Worm (Caenorhabditis elegans) whole organism, late embryonic: Measurements from ENCODE around the gene K02F3.12.
A peak's percentile ranks its signal among the peaks of the same experiment; 100 is the strongest.

Source experiments
- C38D4.7 ChIP-seq: fragments of 200-800 bp; sonication (Bioruptor generic); optimal IDR thresholded peaks from 2 replicates; lab custom pipeline; 2018; ENCODE audit warnings: mild to moderate bottlenecking, missing genetic modification characterization, moderate library complexity, missing compliant biosample characterization
- F13H6.1 ChIP-seq: sonication (generic microtip); optimal IDR thresholded peaks from 2 replicates; lab custom pipeline; 2016; ENCODE audit warnings: missing genetic modification characterization, missing compliant biosample characterization
- K02D7.2 ChIP-seq: sonication (generic microtip); optimal IDR thresholded peaks from 2 replicates; lab custom pipeline; 2017; ENCODE audit warnings: mild to moderate bottlenecking, missing genetic modification characterization, missing compliant biosample characterization
- K09A11.1 ChIP-seq: sonication (generic microtip); optimal IDR thresholded peaks from 2 replicates; lab custom pipeline; 2017; ENCODE audit warnings: antibody characterized with exemption, mild to moderate bottlenecking, missing genetic modification characterization, missing compliant biosample characterization; ENCODE audit not compliant: insufficient read depth
- T23F11.4 ChIP-seq: fragments of 200-800 bp; sonication (Bioruptor generic); optimal IDR thresholded peaks from 2 replicates; lab custom pipeline; 2018; ENCODE audit warnings: mild to moderate bottlenecking, missing genetic modification characterization, missing compliant biosample characterization
- ama-1 ChIP-seq: fragments of 150-350 bp; optimal IDR thresholded peaks from 2 replicates; lab custom pipeline; 2014
- ceh-14 ChIP-seq: sonication (generic microtip); optimal IDR thresholded peaks from 2 replicates; lab custom pipeline; 2016; ENCODE audit warnings: missing genotype, missing genetic modification characterization, missing compliant biosample characterization
- ceh-18 ChIP-seq: sonication (generic microtip); optimal IDR thresholded peaks from 2 replicates; lab custom pipeline; 2016; ENCODE audit warnings: missing genetic modification characterization, missing compliant biosample characterization
- ceh-19 ChIP-seq: fragments of 200-800 bp; sonication (Bioruptor generic); optimal IDR thresholded peaks from 2 replicates; lab custom pipeline; 2018; ENCODE audit warnings: mild to moderate bottlenecking, missing genetic modification characterization, missing compliant biosample characterization
- ceh-24 ChIP-seq: sonication (generic microtip); optimal IDR thresholded peaks from 2 replicates; lab custom pipeline; 2016; ENCODE audit warnings: mild to moderate bottlenecking, missing genetic modification characterization, missing compliant biosample characterization
- ceh-34 ChIP-seq: sonication (generic microtip); optimal IDR thresholded peaks from 2 replicates; lab custom pipeline; 2016; ENCODE audit warnings: mild to moderate bottlenecking, missing genetic modification characterization, missing compliant biosample characterization
- ceh-45 ChIP-seq: fragments of 200-800 bp; sonication (Bioruptor generic); IDR thresholded peaks from 2 replicates; pipeline ENCODE4 v1.3.6; 2022; ENCODE audit warnings: missing genetic modification reagents, missing genetic modification characterization, missing compliant biosample characterization
- ceh-9 ChIP-seq: sonication (generic microtip); optimal IDR thresholded peaks from 2 replicates; lab custom pipeline; 2016; ENCODE audit warnings: mild to moderate bottlenecking, missing genetic modification characterization, inconsistent platforms, missing compliant biosample characterization
- dve-1 ChIP-seq: sonication (generic microtip); optimal IDR thresholded peaks from 2 replicates; lab custom pipeline; 2017; ENCODE audit warnings: antibody characterized with exemption, mild to moderate bottlenecking, missing genetic modification characterization, missing compliant biosample characterization
- elt-2 ChIP-seq: sonication (generic microtip); optimal IDR thresholded peaks from 2 replicates; lab custom pipeline; 2016; ENCODE audit warnings: missing genetic modification reagents, missing genetic modification characterization, missing compliant biosample characterization
- ets-4 ChIP-seq: sonication (generic microtip); optimal IDR thresholded peaks from 2 replicates; lab custom pipeline; 2016; ENCODE audit warnings: missing genetic modification characterization, missing compliant biosample characterization
- eyg-1 ChIP-seq: sonication (generic microtip); optimal IDR thresholded peaks from 2 replicates; lab custom pipeline; 2016; ENCODE audit warnings: missing genotype, missing genetic modification characterization, missing compliant biosample characterization
- fax-1 ChIP-seq: sonication (generic microtip); optimal IDR thresholded peaks from 2 replicates; lab custom pipeline; 2016; ENCODE audit warnings: missing genotype, missing genetic modification characterization, missing compliant biosample characterization
- fkh-10 ChIP-seq: fragments of 150-350 bp; optimal IDR thresholded peaks from 2 replicates; lab custom pipeline; 2014; ENCODE audit warnings: missing biosample characterization, missing genetic modification reagents, missing genetic modification characterization
- gmeb-2 ChIP-seq: sonication (generic microtip); optimal IDR thresholded peaks from 2 replicates; lab custom pipeline; 2016; ENCODE audit warnings: missing genetic modification characterization, inconsistent platforms, missing compliant biosample characterization
- hlh-13 ChIP-seq: fragments of 200-800 bp; sonication (Bioruptor generic); optimal IDR thresholded peaks from 2 replicates; lab custom pipeline; 2018; ENCODE audit warnings: mild to moderate bottlenecking, missing genetic modification characterization, missing compliant biosample characterization
- hlh-15 ChIP-seq: sonication (generic microtip); optimal IDR thresholded peaks from 2 replicates; lab custom pipeline; 2016; ENCODE audit warnings: missing genetic modification characterization, missing compliant biosample characterization
- hlh-30 ChIP-seq: sonication (generic microtip); optimal IDR thresholded peaks from 2 replicates; lab custom pipeline; 2017; ENCODE audit warnings: antibody characterized with exemption, missing genetic modification characterization, missing compliant biosample characterization; ENCODE audit not compliant: insufficient read depth
- hlh-6 ChIP-seq: sonication (generic microtip); optimal IDR thresholded peaks from 2 replicates; lab custom pipeline; 2016; ENCODE audit warnings: missing genotype, missing genetic modification characterization, missing compliant biosample characterization
- lim-6 ChIP-seq: sonication (generic microtip); optimal IDR thresholded peaks from 2 replicates; lab custom pipeline; 2016; ENCODE audit warnings: missing genetic modification characterization, missing compliant biosample characterization
- madf-2 ChIP-seq: sonication (generic microtip); optimal IDR thresholded peaks from 2 replicates; lab custom pipeline; 2017; ENCODE audit warnings: missing genetic modification characterization, missing compliant biosample characterization
- nhr-11 ChIP-seq: fragments of 150-350 bp; optimal IDR thresholded peaks from 2 replicates; lab custom pipeline; 2014; ENCODE audit warnings: missing biosample characterization, missing genetic modification characterization
- nhr-232 ChIP-seq: sonication (generic microtip); optimal IDR thresholded peaks from 2 replicates; lab custom pipeline; 2016; ENCODE audit warnings: missing genetic modification characterization, missing compliant biosample characterization
- odd-2 ChIP-seq: sonication (generic microtip); optimal IDR thresholded peaks from 2 replicates; lab custom pipeline; 2017; ENCODE audit warnings: antibody characterized with exemption, mild to moderate bottlenecking, missing genetic modification characterization, missing compliant biosample characterization
- pag-3 ChIP-seq: sonication (generic microtip); optimal IDR thresholded peaks from 2 replicates; lab custom pipeline; 2016; ENCODE audit warnings: missing compliant biosample characterization, missing genetic modification characterization, borderline replicate concordance
- pax-1 ChIP-seq: fragments of 150-350 bp; optimal IDR thresholded peaks from 2 replicates; lab custom pipeline; 2014; ENCODE audit warnings: missing biosample characterization, missing genetic modification characterization
- pha-2 ChIP-seq: sonication (generic microtip); optimal IDR thresholded peaks from 2 replicates; lab custom pipeline; 2017; ENCODE audit warnings: mild to moderate bottlenecking, missing genetic modification characterization, missing compliant biosample characterization
- pha-4 ChIP-seq: fragments of 150-350 bp; optimal IDR thresholded peaks from 2 replicates; lab custom pipeline; 2018; ENCODE audit warnings: missing biosample characterization, missing genetic modification reagents, missing genetic modification characterization
- rnt-1 ChIP-seq: sonication (generic microtip); optimal IDR thresholded peaks from 2 replicates; lab custom pipeline; 2016; ENCODE audit warnings: missing genetic modification characterization, missing compliant biosample characterization
- sox-2 ChIP-seq: fragments of 200-800 bp; sonication (Bioruptor generic); IDR thresholded peaks from 2 replicates; pipeline ENCODE4 v1.3.6; 2022; ENCODE audit warnings: missing genetic modification reagents, missing genetic modification characterization, missing compliant biosample characterization
- sox-4 ChIP-seq: sonication (generic microtip); optimal IDR thresholded peaks from 2 replicates; lab custom pipeline; 2017; ENCODE audit warnings: mild to moderate bottlenecking, missing genetic modification characterization, inconsistent platforms, missing compliant biosample characterization
- syd-9 ChIP-seq: sonication (generic microtip); optimal IDR thresholded peaks from 2 replicates; lab custom pipeline; 2016; ENCODE audit warnings: mild to moderate bottlenecking, missing genetic modification characterization, moderate library complexity, missing compliant biosample characterization
- tbx-7 ChIP-seq: sonication (generic microtip); optimal IDR thresholded peaks from 2 replicates; lab custom pipeline; 2016; ENCODE audit warnings: missing genotype, missing genetic modification characterization, missing compliant biosample characterization
- ttx-3 ChIP-seq: sonication (generic microtip); optimal IDR thresholded peaks from 2 replicates; lab custom pipeline; 2016; ENCODE audit warnings: missing genetic modification reagents, missing genetic modification characterization, missing compliant biosample characterization
- unc-3 ChIP-seq, 2 experiments: fragments of 200-800 bp in 1 of 2; sonication (Bioruptor generic) in 1 of 2; sonication (generic microtip) in 1 of 2; conservative IDR thresholded peaks in 1 of 2; optimal IDR thresholded peaks in 1 of 2; 2 replicates each; pipeline versions ENCODE4 v1.3.6 to Lab custom; 2016 to 2022; ENCODE audit warnings: missing compliant biosample characterization in 2 of 2, missing genetic modification characterization in 2 of 2, missing genetic modification reagents in 1 of 2
- unc-42 ChIP-seq: sonication (generic microtip); optimal IDR thresholded peaks from 2 replicates; lab custom pipeline; 2016; ENCODE audit warnings: missing genotype, missing genetic modification characterization, missing compliant biosample characterization
- unc-86 ChIP-seq: sonication (generic microtip); optimal IDR thresholded peaks from 2 replicates; lab custom pipeline; 2016; ENCODE audit warnings: missing genetic modification characterization, missing compliant biosample characterization
- zip-5 ChIP-seq: sonication (generic microtip); optimal IDR thresholded peaks from 2 replicates; lab custom pipeline; 2016; ENCODE audit warnings: missing genetic modification characterization, missing compliant biosample characterization
- ztf-16 ChIP-seq: sonication (generic microtip); optimal IDR thresholded peaks from 2 replicates; lab custom pipeline; 2017; ENCODE audit warnings: missing genetic modification characterization, missing compliant biosample characterization

The K02F3.12 gene

DNA sequence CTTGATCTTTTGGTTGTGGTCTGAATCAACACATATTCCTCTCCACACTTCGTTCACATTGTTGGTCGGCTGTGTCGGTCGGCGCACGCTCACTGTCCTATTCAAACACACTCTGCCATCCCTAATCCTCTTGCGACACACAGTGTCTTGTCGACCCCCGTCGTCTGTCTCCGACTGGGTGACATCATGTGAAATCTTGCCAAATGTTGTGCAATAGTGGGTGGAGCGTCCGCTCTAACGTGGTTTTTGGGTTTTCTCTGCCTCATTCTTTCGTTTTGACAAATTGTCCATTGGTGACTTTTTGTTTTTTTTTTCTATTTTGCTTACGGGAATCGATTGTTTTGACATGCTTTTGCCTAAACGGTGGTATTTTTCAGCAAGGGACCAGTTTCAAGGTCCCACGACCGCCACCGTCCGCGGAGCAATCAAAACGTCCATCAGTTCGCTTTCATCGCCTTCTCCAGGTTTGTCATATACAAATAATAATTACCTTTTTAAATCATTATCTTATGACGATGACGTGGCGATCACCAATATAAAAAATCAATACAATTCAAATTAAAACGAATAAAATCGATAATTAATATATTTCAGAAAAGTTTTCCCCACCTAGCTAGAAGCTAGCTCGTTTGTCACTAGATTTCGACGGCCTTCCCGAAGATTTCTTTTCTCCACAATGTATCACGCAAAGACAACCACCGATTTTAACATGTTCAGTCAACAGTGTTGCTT lies 22.5 kb upstream of the K02F3.12 start (continued):
- TF ChIP-seq unc-86 (tag; lab: Kevin White, UChicago) (no peak), pha-4 (no peak), madf-2 (tag; lab: Kevin White, UChicago) (peak; percentile 35), ceh-34 (tag; lab: Kevin White, UChicago) (peak; percentile 41), pag-3 (no peak), ama-1 (lab: Kevin White, UChicago) (peak; percentile 56), ztf-16 (peak; percentile 9), eyg-1 (tag; lab: Kevin White, UChicago) (peak; percentile 26), K09A11.1 (tag; lab: Kevin White, UChicago) (peak; percentile 65), nhr-11 (tag; lab: Kevin White, UChicago) (no peak), syd-9 (tag; lab: Kevin White, UChicago) (no peak), nhr-232 (no peak), fax-1 (no peak), pha-2 (tag; lab: Kevin White, UChicago) (peak; percentile 18), C38D4.7 (no peak), ceh-45 (GFP tag; lab: Robert Waterston, UW) (no peak), lim-6 (tag; lab: Kevin White, UChicago) (no peak), ceh-9 (tag; lab: Kevin White, UChicago) (no peak), sox-2 (GFP tag; lab: Robert Waterston, UW) (no peak), T23F11.4 (GFP tag; lab: Kevin White, UChicago) (no peak), elt-2 (tag; lab: Kevin White, UChicago) (peak; percentile 78), unc-42 (tag; lab: Kevin White, UChicago) (peak; percentile 29), odd-2 (tag; lab: Kevin White, UChicago) (no peak), rnt-1 (tag; lab: Kevin White, UChicago) (peak; percentile 85), unc-3 (GFP tag; conservative IDR thresholded peaks at IDR 0.05; lab: Robert Waterston, UW) (no peak), unc-3 (tag; optimal IDR thresholded peaks at IDR 0.05; lab: Kevin White, UChicago) (peak; percentile 17), ceh-14 (tag; lab: Kevin White, UChicago) (no peak), fkh-10 (peak; percentile 15), ceh-18 (tag; lab: Kevin White, UChicago) (peak; percentile 82), ets-4 (tag; lab: Kevin White, UChicago) (peak; percentile 51), ceh-19 (no peak), sox-4 (tag; lab: Kevin White, UChicago) (no peak), F13H6.1 (tag; lab: Kevin White, UChicago) (peak; percentile 28), ceh-24 (tag; lab: Kevin White, UChicago) (no peak), K02D7.2 (tag; lab: Kevin White, UChicago) (no peak), hlh-30 (tag; lab: Kevin White, UChicago) (peak; percentile 96), zip-5 (peak; percentile 4), pax-1 (tag; lab: Kevin White, UChicago) (peak; percentile 90), hlh-6 (tag; lab: Kevin White, UChicago) (no peak), dve-1 (tag; lab: Kevin White, UChicago) (peak; percentile 85), tbx-7 (no peak), ttx-3 (tag; lab: Kevin White, UChicago) (no peak), hlh-15 (no peak)

DNA sequence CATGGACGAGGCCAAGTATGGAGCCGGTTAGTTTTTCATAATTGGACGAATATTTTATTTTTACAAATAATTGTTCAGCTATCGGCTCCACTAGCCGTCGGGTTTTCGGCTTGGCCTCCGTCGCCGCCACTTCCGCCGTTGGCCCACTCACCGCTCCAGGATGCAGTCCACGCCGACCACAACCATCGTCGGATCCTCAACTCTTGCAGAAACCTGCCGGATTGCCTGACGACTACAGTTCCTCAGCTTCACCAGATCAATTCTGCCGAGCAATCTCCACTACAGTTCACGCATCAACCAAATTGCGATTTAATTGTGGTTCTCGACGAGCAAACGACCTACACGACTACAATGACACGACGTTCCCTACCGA lies 21.9 kb upstream of the K02F3.12 start:
- no peak for TF ChIP-seq hlh-13 (GFP tag; lab: Kevin White, UChicago)
- no peak for TF ChIP-seq pax-1 (tag; lab: Kevin White, UChicago)
- TF ChIP-seq gmeb-2, result no peak
- no peak for TF ChIP-seq elt-2 (tag; lab: Kevin White, UChicago)
- 0 out of 2 replicates have a peak, but pooled peaks have one; percentile 25 for TF ChIP-seq ceh-45 (GFP tag; lab: Robert Waterston, UW)
- TF ChIP-seq, all 69 proteins: peak for 1
